Worm (Caenorhabditis elegans): ENCODE results near the gene C38C10.3.

C38C10.3 gene

DNA sequence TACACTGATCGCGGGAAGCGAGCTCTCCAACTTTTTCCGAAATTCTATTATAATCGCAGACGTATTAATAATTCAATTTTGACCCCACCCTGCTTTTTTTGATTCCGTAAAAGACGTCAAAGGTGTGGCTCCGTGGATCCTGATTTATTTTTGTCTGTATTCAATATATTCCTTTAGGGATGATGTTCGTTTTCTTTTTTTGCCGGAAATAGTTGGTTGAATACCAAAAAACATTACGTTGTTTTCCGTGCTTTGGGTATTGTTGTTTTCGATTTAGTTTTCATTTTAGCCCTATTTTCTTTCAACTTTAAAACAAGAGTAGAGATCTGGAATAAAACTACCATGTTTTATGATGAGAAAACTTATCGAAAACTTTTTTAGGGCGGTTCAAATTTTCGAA is 8.7 kb downstream of the C38C10.3 start:
- TF ChIP-seq fax-1 (tag; optimal IDR thresholded peaks at IDR 0.05), result no peak
- TF ChIP-seq elt-2 (tag; optimal IDR thresholded peaks at IDR 0.05), result no peak
- TF ChIP-seq pha-2 (tag; optimal IDR thresholded peaks at IDR 0.05), result no peak
- no peak for TF ChIP-seq fkh-10 (GFP tag; optimal IDR thresholded peaks at IDR 0.05)
- TF ChIP-seq madf-2 (tag; optimal IDR thresholded peaks at IDR 0.05), result no peak
- no peak for TF ChIP-seq pat-9 (tag; optimal IDR thresholded peaks at IDR 0.05)
- no peak for TF ChIP-seq dve-1 (tag; optimal IDR thresholded peaks at IDR 0.05)
- TF ChIP-seq unc-86 (tag; optimal IDR thresholded peaks at IDR 0.05), result no peak
- TF ChIP-seq syd-9 (tag; optimal IDR thresholded peaks at IDR 0.05), result no peak
- TF ChIP-seq ets-4 (tag; optimal IDR thresholded peaks at IDR 0.05), result no peak
- no peak for TF ChIP-seq hlh-30 (tag; optimal IDR thresholded peaks at IDR 0.05; ENCODE audit: insufficient read depth)
- TF ChIP-seq T23F11.4 (GFP tag; optimal IDR thresholded peaks at IDR 0.05), result no peak
- TF ChIP-seq pax-1 (tag; optimal IDR thresholded peaks at IDR 0.05), result no peak
- no peak for TF ChIP-seq mec-3 (tag; optimal IDR thresholded peaks at IDR 0.05; ENCODE audit: borderline replicate concordance)
- TF ChIP-seq npax-4 (tag; optimal IDR thresholded peaks at IDR 0.05), result no peak
- TF ChIP-seq ref-2 (tag; optimal IDR thresholded peaks at IDR 0.05), result no peak
- no peak for TF ChIP-seq fkh-6 (tag; optimal IDR thresholded peaks at IDR 0.05)
- TF ChIP-seq C38D4.7 (GFP tag; optimal IDR thresholded peaks at IDR 0.05), result no peak

DNA sequence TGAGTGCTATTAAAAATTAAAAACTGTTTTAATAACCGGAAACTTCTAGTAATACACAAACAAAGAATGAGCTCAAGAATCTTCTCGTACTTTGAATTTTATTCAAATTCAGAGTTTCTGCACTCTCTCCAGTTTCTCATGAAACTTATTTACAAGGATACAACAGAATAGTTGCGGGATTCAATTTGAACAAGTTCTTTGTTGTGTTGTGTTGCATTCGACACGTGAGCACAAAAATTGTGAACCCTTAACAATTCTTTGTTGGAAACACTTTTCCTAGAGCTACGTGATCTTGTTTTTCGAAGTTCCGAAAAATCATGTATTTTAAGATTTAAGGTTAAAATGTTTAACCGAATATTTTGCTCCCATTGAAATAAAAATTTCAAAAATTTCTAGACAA is 11.7 kb downstream of the C38C10.3 start:
- TF ChIP-seq ceh-45 (GFP tag; IDR thresholded peaks at IDR 0.05) (no peak), npax-4 (tag; optimal IDR thresholded peaks at IDR 0.05) (no peak), pros-1 (tag; optimal IDR thresholded peaks at IDR 0.05) (no peak), ceh-48 (tag; optimal IDR thresholded peaks at IDR 0.05) (no peak), pag-3 (tag; optimal IDR thresholded peaks at IDR 0.05; ENCODE audit: borderline replicate concordance) (no peak), T23F11.4 (GFP tag; optimal IDR thresholded peaks at IDR 0.05) (no peak), fkh-6 (tag; optimal IDR thresholded peaks at IDR 0.05) (no peak), F13H6.1 (tag; optimal IDR thresholded peaks at IDR 0.05) (no peak), nhr-232 (tag; optimal IDR thresholded peaks at IDR 0.05) (no peak), C08G9.2 (tag; optimal IDR thresholded peaks at IDR 0.05) (no peak)

DNA sequence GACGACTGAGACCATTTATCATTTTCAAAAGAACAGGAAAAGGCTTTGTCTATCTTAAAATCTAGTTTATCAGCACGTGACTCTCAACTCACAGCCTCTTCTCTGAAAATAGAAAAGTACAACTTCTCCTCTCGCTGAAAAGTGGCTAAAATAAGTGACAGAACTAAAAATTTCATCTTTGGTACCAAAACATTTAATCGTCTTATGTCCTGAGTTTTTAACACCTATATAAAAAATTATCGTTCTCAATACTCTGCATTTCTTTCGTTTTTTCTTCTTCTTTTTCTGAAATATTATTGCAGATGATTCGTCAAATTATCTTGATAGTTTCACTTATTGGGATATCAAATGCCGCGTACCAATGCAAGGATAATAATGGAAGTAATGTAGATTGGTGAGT is 18.5 kb downstream of the C38C10.3 start, which contains the start of gene crn-6:
Gene crn-6 (plus strand): TSS at position 301 of the 400 bp plus-strand sequence.
- no peak for TF ChIP-seq ahr-1 (tag; optimal IDR thresholded peaks at IDR 0.05)
- no peak for TF ChIP-seq tbx-7 (tag; optimal IDR thresholded peaks at IDR 0.05)
- TF ChIP-seq fkh-10 (GFP tag; optimal IDR thresholded peaks at IDR 0.05), result no peak
- TF ChIP-seq pat-9 (tag; optimal IDR thresholded peaks at IDR 0.05), result no peak
- no peak for TF ChIP-seq nfya-1 (tag; optimal IDR thresholded peaks at IDR 0.05)
- no peak for TF ChIP-seq syd-9 (tag; optimal IDR thresholded peaks at IDR 0.05)
- TF ChIP-seq odd-2 (tag; optimal IDR thresholded peaks at IDR 0.05), result no peak
- TF ChIP-seq hlh-6 (tag; optimal IDR thresholded peaks at IDR 0.05), result no peak
- no peak for TF ChIP-seq ceh-30 (tag; optimal IDR thresholded peaks at IDR 0.05)
- TF ChIP-seq unc-3 (GFP tag; conservative IDR thresholded peaks at IDR 0.05), result no peak
- TF ChIP-seq unc-3 (tag; optimal IDR thresholded peaks at IDR 0.05), result no peak

DNA sequence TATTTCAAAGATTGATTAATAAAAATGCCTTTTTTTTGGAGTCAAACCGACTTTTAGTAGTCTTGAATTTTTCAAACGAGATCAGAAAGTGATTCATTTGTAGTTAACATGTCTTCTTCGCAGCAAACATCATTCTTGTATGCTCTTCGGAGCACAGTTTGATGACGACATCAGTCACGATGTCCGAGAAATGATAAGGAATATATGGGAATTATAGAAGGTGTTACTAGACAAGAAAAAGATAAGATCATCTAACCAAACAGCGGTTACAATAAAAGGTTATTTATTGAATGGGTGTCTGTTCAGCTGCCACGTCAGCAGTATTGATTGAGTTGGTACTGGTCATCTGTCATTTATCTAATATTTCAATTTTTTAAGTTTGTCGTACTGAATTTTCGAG is 19.1 kb downstream of the C38C10.3 start:
- TF ChIP-seq ceh-45 (GFP tag; IDR thresholded peaks at IDR 0.05) (no peak), elt-2 (tag; optimal IDR thresholded peaks at IDR 0.05) (peak; percentile 60), ceh-48 (tag; optimal IDR thresholded peaks at IDR 0.05) (no peak)

DNA sequence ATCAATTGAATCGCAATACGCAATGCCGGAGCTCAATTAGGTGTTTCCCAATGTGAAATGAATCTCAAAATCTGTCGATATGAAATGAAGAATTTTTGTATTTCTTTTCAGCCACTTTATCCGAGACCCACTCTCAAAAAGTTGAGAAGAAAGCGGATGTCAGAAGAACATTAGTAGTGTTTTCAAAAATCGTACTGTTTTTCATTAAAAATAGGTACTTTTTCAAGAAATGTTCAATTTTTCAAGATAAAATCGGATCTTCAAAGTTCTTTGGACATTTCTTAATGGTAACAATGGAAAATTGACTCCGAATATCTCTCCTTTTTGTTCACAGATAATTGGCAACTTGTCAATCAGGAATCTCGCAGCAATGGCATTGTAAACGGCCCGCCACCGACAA is 24.2 kb downstream of the C38C10.3 start, which contains the start of gene flp-25:
Gene flp-25 (plus strand): TSS at position 301 of the 400 bp plus-strand sequence.
- TF ChIP-seq unc-3 (GFP tag; conservative IDR thresholded peaks at IDR 0.05) (no peak), unc-3 (tag; optimal IDR thresholded peaks at IDR 0.05) (no peak), ceh-2 (tag; optimal IDR thresholded peaks at IDR 0.05) (no peak), sox-2 (GFP tag; IDR thresholded peaks at IDR 0.05) (no peak), pat-9 (tag; optimal IDR thresholded peaks at IDR 0.05) (no peak), ceh-31 (tag; optimal IDR thresholded peaks at IDR 0.05) (no peak), pax-1 (tag; optimal IDR thresholded peaks at IDR 0.05) (no peak), eyg-1 (tag; optimal IDR thresholded peaks at IDR 0.05) (no peak), npax-4 (tag; optimal IDR thresholded peaks at IDR 0.05) (no peak), ceh-22 (tag; optimal IDR thresholded peaks at IDR 0.05) (no peak), ceh-45 (GFP tag; IDR thresholded peaks at IDR 0.05) (no peak), pqm-1 (tag; optimal IDR thresholded peaks at IDR 0.05) (no peak), ama-1 (optimal IDR thresholded peaks at IDR 0.05) (no peak), nhr-232 (tag; optimal IDR thresholded peaks at IDR 0.05) (no peak), ceh-19 (GFP tag; optimal IDR thresholded peaks at IDR 0.05) (no peak)
